Fruit fly (Drosophila melanogaster) whole organism, larva: Measurements from ENCODE around the gene barr.
A peak's percentile ranks its signal among the peaks of the same experiment; 100 is the strongest.

Source experiments
- noc ChIP-seq: fragments of 200-800 bp; sonication (Bioruptor generic); optimal IDR thresholded peaks from 3 replicates; lab custom pipeline; 2019; ENCODE audit warnings: missing biosample characterization, mild to moderate bottlenecking, missing genetic modification characterization, moderate library complexity

barr gene

DNA sequence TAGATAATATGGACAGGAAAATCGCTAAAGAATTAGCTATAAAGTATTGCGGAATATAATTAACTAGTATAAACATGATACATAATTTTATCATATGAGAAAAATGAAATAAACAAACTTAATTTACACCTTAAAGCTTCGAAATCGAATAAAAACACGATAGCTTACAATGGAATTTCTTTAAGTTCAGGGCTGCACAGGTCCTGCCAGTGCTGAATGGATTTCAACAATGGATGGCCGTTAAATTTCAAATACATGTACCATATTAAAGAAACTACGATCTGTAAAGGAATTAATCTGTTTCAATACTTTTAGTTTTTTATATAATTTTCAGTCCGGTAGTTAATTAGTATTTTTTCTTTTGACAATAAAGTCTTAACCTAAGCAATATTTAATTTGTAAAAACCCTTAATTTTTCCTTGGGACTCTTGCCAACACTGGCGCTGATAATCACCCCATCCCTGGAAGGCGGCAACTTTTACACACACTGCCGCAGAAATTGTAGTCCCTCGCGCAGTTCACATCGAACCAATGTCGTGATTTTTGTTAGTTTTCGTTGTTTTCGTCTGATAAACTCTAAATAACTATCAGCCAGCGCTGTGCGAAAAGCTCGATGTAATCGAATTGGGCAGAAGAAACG lies at the start of gene barr, which contains the start of gene lok:
barr (minus strand) TSS at position 353 of the 640 bp plus-strand sequence.
lok (plus strand) TSS at position 405 of the 640 bp plus-strand sequence.
- TF ChIP-seq noc (tag; lab: Kevin White, UChicago): peak; percentile 24

DNA sequence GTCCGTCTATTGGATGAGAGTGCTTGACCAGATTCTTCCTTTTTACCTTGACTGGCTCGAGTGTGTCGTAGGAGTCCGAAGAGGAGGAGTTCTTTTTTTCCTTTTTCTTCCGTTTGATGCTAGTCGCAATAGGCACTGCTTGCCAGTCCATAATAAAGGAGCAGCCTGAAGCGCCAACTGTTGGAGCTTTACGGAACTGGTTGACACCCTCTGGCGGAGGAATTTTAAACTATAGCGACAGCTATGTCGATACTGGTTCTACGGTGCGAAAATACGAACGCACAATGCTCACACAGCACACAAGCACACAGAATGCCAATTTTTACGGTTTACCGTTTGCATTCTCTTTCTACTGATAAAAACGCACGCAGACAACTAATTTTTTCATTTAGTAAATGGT lies 45.4 kb upstream of the barr start:
- no peak for TF ChIP-seq noc (tag; lab: Kevin White, UChicago)

DNA sequence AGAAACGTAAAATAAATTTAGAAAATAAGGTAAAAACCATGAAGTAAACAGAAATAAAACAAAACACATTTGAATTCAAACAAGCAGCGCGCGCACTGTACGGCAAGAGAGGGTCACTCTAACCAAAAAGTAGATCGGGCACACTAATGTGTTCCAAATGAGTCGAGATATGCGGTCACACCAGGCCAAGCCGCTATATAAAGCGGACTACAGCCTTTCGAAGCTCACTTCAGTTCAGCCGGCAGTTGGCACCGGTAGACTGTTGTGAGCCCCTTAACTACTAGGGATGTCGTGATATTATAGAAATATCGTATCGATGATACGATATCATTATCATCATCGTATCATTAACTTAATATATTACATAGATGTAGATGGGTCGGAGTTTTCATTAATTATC lies 43.4 kb upstream of the barr start:
- TF ChIP-seq noc (tag; lab: Kevin White, UChicago): no peak

DNA sequence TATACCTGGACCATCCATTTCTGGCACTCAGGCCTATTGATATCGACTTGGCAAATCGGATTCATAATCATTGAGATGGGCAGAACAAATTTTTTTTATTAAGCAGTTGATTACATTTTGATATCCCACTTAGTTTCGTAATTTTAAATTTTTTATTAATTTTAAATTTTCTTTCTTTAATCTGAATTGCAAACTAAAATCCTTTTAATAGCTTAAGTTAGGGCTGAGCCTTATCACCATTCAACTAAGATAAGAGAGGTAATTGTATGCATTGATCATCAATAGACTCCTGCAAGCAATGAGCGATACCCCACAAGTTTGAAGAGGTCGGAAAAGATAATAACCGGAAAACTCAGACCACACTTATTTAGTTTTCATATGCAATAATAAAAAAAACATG lies 42.9 kb upstream of the barr start, which contains the start of gene CG13970:
CG13970 (minus strand) TSS at position 101 of the 400 bp plus-strand sequence.
- TF ChIP-seq noc (tag; lab: Kevin White, UChicago): no peak

dm6 chr2L:20098194-20098593 lies 37.0 kb upstream of the barr start:
- peak; percentile 20 for TF ChIP-seq noc (tag; lab: Kevin White, UChicago)

DNA sequence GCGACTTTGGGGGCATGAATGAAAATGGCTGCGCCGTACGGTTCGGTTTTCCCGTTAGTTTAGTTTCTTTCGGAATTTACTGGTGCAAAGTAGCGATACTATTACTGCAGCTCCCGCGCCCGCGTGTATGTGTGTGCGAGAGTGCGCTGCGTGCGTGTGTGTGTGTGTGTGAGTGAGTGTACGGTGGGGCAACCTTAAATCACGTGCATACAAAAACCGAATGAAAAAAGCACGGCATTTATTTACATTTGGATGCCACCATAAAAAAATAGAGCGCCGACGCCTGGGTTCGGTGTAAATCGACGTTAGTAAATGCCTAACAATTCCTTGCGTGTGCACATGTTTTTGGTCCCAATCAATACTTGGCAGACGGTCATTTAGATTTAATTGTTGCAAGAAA lies 36.6 kb upstream of the barr start:
- no peak for TF ChIP-seq noc (tag; lab: Kevin White, UChicago)

dm6 chr2L:20097105-20097631 lies 36.0 kb upstream of the barr start, which contains the start of the genes mRpS18B and Kua:
Gene mRpS18B (minus strand): TSS chr2L:20097253.
Gene Kua (plus strand): TSS chr2L:20097581.
- peak; percentile 13 for TF ChIP-seq noc (tag; lab: Kevin White, UChicago)

DNA sequence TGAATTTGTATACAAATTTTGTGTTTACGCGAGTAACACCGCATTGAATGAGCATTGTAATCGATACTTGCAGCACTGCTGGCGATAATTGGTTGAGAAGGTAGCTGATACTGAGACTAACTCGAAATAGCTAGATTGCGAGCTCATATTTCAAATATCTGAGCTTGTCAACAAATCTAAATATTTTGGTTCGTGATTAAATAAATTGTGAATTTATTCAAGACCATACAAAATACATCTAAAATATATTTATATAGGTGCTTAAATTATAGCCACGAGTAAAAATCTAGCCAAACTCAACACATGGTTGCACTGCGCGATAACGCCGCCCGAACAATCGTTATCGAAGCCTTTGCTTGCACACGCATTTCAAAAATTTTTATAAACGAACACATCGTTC lies 32.6 kb upstream of the barr start, which contains the start of the genes Taf13 and nesd:
Taf13 (minus strand) TSS at position 56 of the 400 bp plus-strand sequence.
nesd (plus strand) TSS at position 179 of the 400 bp plus-strand sequence.
- TF ChIP-seq noc (tag; lab: Kevin White, UChicago): peak; percentile 22

DNA sequence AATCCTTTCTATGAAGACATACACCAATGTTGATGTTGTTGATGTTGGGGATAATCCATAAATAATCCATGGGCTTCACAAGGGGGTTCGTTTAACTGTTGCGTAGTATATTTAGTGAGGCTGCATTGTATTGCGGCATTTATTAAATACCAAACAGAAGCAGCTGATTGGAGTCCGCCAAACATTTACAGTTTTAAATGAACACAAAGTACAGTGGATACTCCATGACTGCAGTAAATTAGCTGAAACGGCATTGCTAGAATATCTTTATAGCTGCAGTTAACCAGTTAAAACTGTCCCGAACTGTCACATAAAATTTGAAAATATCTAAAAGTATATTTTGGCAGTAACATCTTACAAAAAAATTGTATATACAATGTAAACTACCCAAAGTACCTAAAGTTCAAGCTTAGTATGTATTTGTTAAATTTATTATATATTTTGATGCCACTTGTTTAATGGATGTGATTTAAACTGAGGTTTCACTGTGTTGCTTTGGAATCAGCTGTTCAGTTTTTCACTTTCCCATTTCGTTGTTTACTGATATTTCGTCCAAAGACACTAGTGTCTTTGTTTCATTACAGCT lies 30.0 kb upstream of the barr start, which contains the start of the genes CG10747 and Pyroxd1:
CG10747 (minus strand) TSS at position 255 of the 586 bp plus-strand sequence.
Pyroxd1 (plus strand) TSS at position 342 of the 586 bp plus-strand sequence.
- peak; percentile 99 for TF ChIP-seq noc (tag; lab: Kevin White, UChicago)

- TF ChIP-seq noc (tag; lab: Kevin White, UChicago): peak; percentile 83
These were observed 25.3 kb upstream of the barr start for dm6 chr2L:20086295-20087096.

DNA sequence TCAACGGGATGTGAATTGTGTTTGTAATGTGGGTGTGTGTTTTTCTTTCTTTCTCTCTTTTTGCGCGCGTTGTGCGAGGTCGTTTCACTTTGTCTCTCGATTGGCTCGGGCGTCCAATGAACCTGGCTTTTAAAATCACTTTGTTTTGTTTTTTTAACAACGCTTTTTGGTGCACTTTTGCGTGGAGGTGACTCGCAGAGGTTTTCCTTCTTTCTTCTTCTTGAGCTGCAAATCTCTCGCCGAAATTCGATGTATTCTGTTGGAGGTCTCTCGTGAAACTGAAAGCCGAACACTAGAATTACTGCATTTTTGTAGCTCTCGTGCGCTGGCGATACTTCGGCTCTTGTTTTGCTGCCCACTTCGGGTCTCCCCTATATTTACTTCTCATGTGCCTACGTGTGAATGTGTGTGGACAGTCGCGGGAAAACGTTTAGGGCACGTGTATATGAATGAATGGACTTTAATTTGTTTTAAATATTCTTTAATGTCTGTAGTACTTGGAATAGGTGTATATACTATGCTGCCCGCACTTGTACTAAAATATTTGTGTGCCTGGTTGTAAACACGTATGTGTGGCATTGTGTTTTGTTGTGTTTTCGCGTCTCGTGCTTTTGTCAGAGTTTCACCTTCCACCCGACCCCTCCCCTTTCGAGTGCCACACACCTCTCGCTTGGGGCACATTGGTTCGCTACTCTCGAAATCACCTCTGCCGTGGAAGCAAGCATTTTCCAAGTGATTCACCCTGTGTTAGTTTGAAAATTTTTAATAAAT lies 23.8 kb upstream of the barr start, which contains the start of gene fok:
fok (minus strand) TSS at position 286 of the 771 bp plus-strand sequence.
- peak; percentile 98 for TF ChIP-seq noc (tag; lab: Kevin White, UChicago)

DNA sequence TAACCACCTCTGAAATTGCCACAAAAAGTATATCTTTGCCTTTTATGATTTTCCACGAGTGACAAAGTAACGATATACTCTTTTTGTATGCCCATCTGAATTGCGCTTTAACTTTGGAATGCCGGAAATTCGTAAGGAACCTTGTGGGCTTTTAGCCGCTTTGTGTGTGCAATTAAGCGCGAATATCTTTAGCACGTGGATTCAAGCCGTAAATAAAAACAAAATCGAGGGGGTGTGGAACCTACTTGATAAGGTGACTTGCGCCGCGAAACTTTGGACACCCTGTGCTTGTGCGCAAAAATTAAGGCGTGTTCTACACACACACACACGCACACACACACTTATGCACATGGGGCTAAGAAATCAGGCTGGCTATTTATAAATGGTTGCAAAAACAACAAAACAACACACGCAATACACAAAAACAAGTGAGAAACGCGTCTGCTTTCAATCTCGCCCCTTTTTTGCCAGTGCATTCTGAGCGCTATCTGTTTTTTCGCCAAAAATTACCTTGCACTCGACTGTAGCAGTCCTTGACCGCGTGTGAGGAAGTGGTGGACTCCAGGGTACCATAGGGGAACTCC lies 23.0 kb upstream of the barr start:
- no peak for TF ChIP-seq noc (tag; lab: Kevin White, UChicago)

DNA sequence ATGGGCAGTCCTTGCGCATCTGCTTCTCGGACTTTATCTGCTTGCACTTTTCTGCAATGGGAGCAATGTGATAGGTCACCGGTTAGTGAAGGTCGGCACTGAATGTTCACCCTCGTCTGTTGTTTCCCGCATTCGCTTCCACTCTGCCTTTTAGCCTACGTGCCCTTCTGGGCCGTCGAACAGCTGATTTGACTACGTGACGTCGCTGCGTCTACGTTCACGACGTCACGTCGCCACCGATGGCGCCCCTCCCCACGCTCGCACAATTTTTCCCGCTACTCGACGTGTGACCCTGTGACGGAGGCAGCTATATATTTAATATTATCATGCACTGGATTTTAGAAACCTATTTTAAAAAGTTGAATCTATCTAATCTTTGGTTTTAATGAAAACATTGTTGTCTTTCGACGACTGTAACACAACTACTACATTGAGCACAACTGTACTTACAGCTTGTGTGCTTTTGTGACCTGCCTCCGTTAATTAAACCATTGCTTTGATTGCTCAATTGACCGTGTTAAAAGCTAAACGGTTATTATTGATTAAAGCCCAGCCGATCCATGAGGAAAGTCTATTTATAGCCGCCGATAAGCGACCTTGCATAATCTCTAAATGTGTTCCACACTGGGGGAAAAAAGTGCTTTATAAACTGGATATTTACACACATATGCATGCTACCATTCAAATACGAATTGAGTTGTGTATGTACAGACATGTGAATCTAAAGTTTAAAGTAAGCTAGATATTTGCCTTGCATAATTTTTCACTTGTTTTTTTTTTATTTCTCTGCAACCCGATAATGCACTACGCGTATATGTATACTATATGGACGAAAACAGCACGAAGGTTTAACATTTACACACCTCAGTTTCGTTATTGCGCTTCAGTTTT lies 22.0 kb upstream of the barr start:
- TF ChIP-seq noc (tag; lab: Kevin White, UChicago): no peak
